Worm (Caenorhabditis elegans): ENCODE measurements around the gene slcr-46.1.

DNA sequence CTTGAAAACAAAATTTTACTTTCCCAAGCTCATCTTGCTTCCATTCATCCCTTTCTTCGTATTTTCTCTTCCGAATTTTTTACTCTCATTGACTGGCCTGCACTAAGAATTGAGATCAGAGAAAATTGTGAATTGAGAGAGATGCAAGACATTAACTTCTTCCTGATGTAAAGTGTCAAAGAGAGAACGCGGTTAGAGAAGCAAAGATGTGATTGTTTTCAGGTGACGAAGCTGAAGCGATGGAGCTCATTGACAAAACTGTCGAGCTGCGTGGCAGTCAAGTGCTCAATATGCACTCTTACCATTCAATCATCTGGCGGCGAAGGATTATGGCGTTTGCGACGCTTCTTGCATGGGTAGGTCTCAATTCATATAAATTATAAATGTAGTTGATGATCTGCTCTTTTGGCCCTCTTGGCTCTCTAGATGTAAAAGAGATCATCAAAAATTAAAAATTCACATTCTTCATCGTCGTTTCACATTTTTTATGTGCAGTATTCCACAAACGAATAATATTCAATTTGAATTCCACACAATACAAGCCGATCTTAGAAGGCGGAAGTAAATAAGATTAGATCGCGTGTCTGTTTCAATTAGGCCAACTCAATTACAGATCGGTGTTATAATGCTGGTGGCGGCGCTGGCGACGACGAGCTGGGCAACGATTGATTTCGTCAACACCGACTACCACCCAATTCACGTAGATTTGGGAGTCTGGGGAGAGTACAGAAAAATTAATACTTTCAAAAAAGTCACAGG lies 3.2 kb upstream of the slcr-46.1 start:
- TF ChIP-seq nhr-11 (tag; optimal IDR thresholded peaks at IDR 0.05) (no peak), nhr-77 (tag; optimal IDR thresholded peaks at IDR 0.05) (no peak), nhr-25 (tag; optimal IDR thresholded peaks at IDR 0.05) (no peak), elt-1 (tag; optimal IDR thresholded peaks at IDR 0.05) (no peak), elt-3 (tag; optimal IDR thresholded peaks at IDR 0.05) (no peak), ztf-11 (tag; optimal IDR thresholded peaks at IDR 0.05) (no peak)

All from whole organism, L2 larva.